Worm (Caenorhabditis elegans) whole organism, L2 larva: ENCODE data around the gene ceh-81.

Experiments
- R02D3.7 ChIP-seq: fragments of 150-350 bp; optimal IDR thresholded peaks from 2 replicates; lab custom pipeline; 2014; ENCODE audit warnings: missing biosample characterization, missing genetic modification characterization
- egl-27 ChIP-seq: sonication (generic microtip); optimal IDR thresholded peaks from 3 replicates; lab custom pipeline; 2017; ENCODE audit warnings: missing biosample characterization, missing genetic modification reagents, missing genetic modification characterization
- elt-1 ChIP-seq: fragments of 150-350 bp; optimal IDR thresholded peaks from 2 replicates; lab custom pipeline; 2014; ENCODE audit warnings: missing biosample characterization, missing genetic modification characterization
- elt-3 ChIP-seq: sonication (generic microtip); optimal IDR thresholded peaks from 2 replicates; lab custom pipeline; 2017; ENCODE audit warnings: missing biosample characterization, missing genetic modification characterization
- fos-1 ChIP-seq: fragments of 150-350 bp; optimal IDR thresholded peaks from 2 replicates; lab custom pipeline; 2014; ENCODE audit warnings: missing biosample characterization, missing genetic modification characterization
- lsy-2 ChIP-seq, 2 experiments: fragments of 150-350 bp in 1 of 2; sonication (generic microtip) in 1 of 2; optimal IDR thresholded peaks; 2 replicates each; lab custom pipeline; 2014 to 2017; ENCODE audit warnings: missing biosample characterization in 2 of 2, missing genetic modification characterization in 2 of 2
- mbf-1 ChIP-seq: sonication (generic microtip); optimal IDR thresholded peaks from 2 replicates; lab custom pipeline; 2017; ENCODE audit warnings: missing biosample characterization, missing genetic modification characterization
- nhr-23 ChIP-seq: fragments of 150-350 bp; optimal IDR thresholded peaks from 2 replicates; lab custom pipeline; 2014; ENCODE audit warnings: missing biosample characterization, missing genetic modification reagents, missing genetic modification characterization
- nhr-237 ChIP-seq: fragments of 150-350 bp; optimal IDR thresholded peaks from 2 replicates; lab custom pipeline; 2014; ENCODE audit warnings: missing biosample characterization, missing genetic modification characterization
- snpc-4 ChIP-seq: fragments of 150-350 bp; optimal IDR thresholded peaks from 2 replicates; lab custom pipeline; 2014; ENCODE audit warnings: missing biosample characterization, missing genetic modification characterization
- ztf-11 ChIP-seq: sonication (generic microtip); optimal IDR thresholded peaks from 2 replicates; lab custom pipeline; 2017; ENCODE audit warnings: missing biosample characterization, missing genetic modification characterization

ce11 chrII:1709959-1710358 lies 20.2 kb upstream of the ceh-81 start, which contains the start of gene fbxa-184:
- TF ChIP-seq nhr-237 (tag; lab: Kevin White, UChicago) (no peak), ztf-11 (tag; lab: Kevin White, UChicago) (no peak), lsy-2 (tag; optimal IDR thresholded peaks at IDR 0.05; lab: Kevin White, UChicago) (no peak), egl-27 (tag; lab: Kevin White, UChicago) (no peak), R02D3.7 (tag; lab: Kevin White, UChicago) (no peak), mbf-1 (tag; lab: Kevin White, UChicago) (no peak), snpc-4 (tag; lab: Kevin White, UChicago) (no peak), nhr-23 (no peak), elt-3 (tag; lab: Kevin White, UChicago) (no peak), elt-1 (tag; lab: Kevin White, UChicago) (no peak), fos-1 (tag; lab: Kevin White, UChicago) (no peak)
